Worm (Caenorhabditis elegans) whole organism, mixed stage, embryonic: Measurements from ENCODE around the gene ing-3.

ENCODE experiments used
- M03D4.4 ChIP-seq: sonication (generic microtip); optimal IDR thresholded peaks from 2 replicates; lab custom pipeline; 2017; ENCODE audit warnings: mild to moderate bottlenecking, missing genetic modification characterization, missing compliant biosample characterization
- bed-3 ChIP-seq: fragments of 200-800 bp; sonication (Bioruptor generic); optimal IDR thresholded peaks from 3 replicates; lab custom pipeline; 2018; ENCODE audit warnings: mild to moderate bottlenecking, missing genetic modification characterization, moderate library complexity, missing compliant biosample characterization
- blmp-1 ChIP-seq: fragments of 150-350 bp; optimal IDR thresholded peaks from 2 replicates; lab custom pipeline; 2014; ENCODE audit warnings: missing biosample characterization, missing genetic modification characterization
- ceh-39 ChIP-seq: fragments of 150-350 bp; optimal IDR thresholded peaks from 2 replicates; lab custom pipeline; 2014; ENCODE audit warnings: missing biosample characterization, missing genetic modification characterization
- ceh-43 ChIP-seq: fragments of 200-800 bp; sonication (Bioruptor generic); optimal IDR thresholded peaks from 2 replicates; lab custom pipeline; 2018; ENCODE audit warnings: mild to moderate bottlenecking, missing genetic modification characterization, moderate library complexity, missing compliant biosample characterization
- ceh-83 ChIP-seq: fragments of 200-800 bp; sonication (Bioruptor generic); optimal IDR thresholded peaks from 2 replicates; lab custom pipeline; 2018; ENCODE audit warnings: mild to moderate bottlenecking, missing genetic modification characterization, missing compliant biosample characterization
- cnd-1 ChIP-seq: fragments of 200-800 bp; sonication (Bioruptor generic); optimal IDR thresholded peaks from 2 replicates; lab custom pipeline; 2018; ENCODE audit warnings: mild to moderate bottlenecking, missing genetic modification characterization, missing compliant biosample characterization
- drap-1 ChIP-seq: fragments of 200-800 bp; sonication (Bioruptor generic); optimal IDR thresholded peaks from 3 replicates; lab custom pipeline; 2018; ENCODE audit warnings: mild to moderate bottlenecking, missing genetic modification characterization, missing compliant biosample characterization
- elt-3 ChIP-seq: fragments of 150-350 bp; optimal IDR thresholded peaks from 2 replicates; lab custom pipeline; 2014; ENCODE audit warnings: missing biosample characterization, missing genetic modification characterization
- flh-1 ChIP-seq: fragments of 200-800 bp; sonication (Bioruptor generic); optimal IDR thresholded peaks from 2 replicates; lab custom pipeline; 2018; ENCODE audit warnings: mild to moderate bottlenecking, missing genetic modification characterization, moderate library complexity, missing compliant biosample characterization
- lin-32 ChIP-seq: fragments of 200-800 bp; sonication (Bioruptor generic); optimal IDR thresholded peaks from 2 replicates; lab custom pipeline; 2018; ENCODE audit warnings: mild to moderate bottlenecking, missing genetic modification characterization, missing compliant biosample characterization
- lsy-2 ChIP-seq: fragments of 150-350 bp; optimal IDR thresholded peaks from 2 replicates; lab custom pipeline; 2014; ENCODE audit warnings: missing biosample characterization, missing genetic modification characterization
- mab-5 ChIP-seq: fragments of 150-350 bp; optimal IDR thresholded peaks from 2 replicates; lab custom pipeline; 2014; ENCODE audit warnings: missing biosample characterization, missing genetic modification characterization
- mep-1 ChIP-seq: fragments of 150-350 bp; optimal IDR thresholded peaks from 2 replicates; lab custom pipeline; 2017; ENCODE audit warnings: missing biosample characterization, missing genetic modification reagents, missing genetic modification characterization, inconsistent platforms
- mls-2 ChIP-seq: sonication (generic microtip); optimal IDR thresholded peaks from 2 replicates; lab custom pipeline; 2016; ENCODE audit warnings: mild to moderate bottlenecking, missing genetic modification characterization, moderate library complexity, missing compliant biosample characterization
- nhr-12 ChIP-seq: fragments of 150-350 bp; optimal IDR thresholded peaks from 2 replicates; lab custom pipeline; 2014; ENCODE audit warnings: missing biosample characterization, missing genetic modification characterization
- nhr-237 ChIP-seq: fragments of 150-350 bp; optimal IDR thresholded peaks from 2 replicates; lab custom pipeline; 2014; ENCODE audit warnings: missing biosample characterization, missing genetic modification characterization
- nhr-28 ChIP-seq: fragments of 150-350 bp; optimal IDR thresholded peaks from 2 replicates; lab custom pipeline; 2014; ENCODE audit warnings: missing biosample characterization, missing genetic modification characterization
- nhr-76 ChIP-seq: sonication (generic microtip); optimal IDR thresholded peaks from 2 replicates; lab custom pipeline; 2017; ENCODE audit warnings: missing biosample characterization, missing genetic modification characterization
- pha-4 ChIP-seq: fragments of 150-350 bp; optimal IDR thresholded peaks from 2 replicates; lab custom pipeline; 2018; ENCODE audit warnings: missing biosample characterization, missing genetic modification reagents, missing genetic modification characterization
- sem-2 ChIP-seq: fragments of 200-800 bp; sonication (Bioruptor generic); optimal IDR thresholded peaks from 2 replicates; lab custom pipeline; 2018; ENCODE audit warnings: mild to moderate bottlenecking, missing genetic modification characterization, missing compliant biosample characterization
- snpc-4 ChIP-seq: fragments of 150-350 bp; optimal IDR thresholded peaks from 2 replicates; lab custom pipeline; 2014; ENCODE audit warnings: missing biosample characterization, missing genetic modification characterization
- sptf-1 ChIP-seq: sonication (generic microtip); optimal IDR thresholded peaks from 2 replicates; lab custom pipeline; 2017; ENCODE audit warnings: mild to moderate bottlenecking, missing genetic modification characterization, moderate library complexity, missing compliant biosample characterization
- tbx-8 ChIP-seq: fragments of 200-800 bp; sonication (Bioruptor generic); optimal IDR thresholded peaks from 2 replicates; lab custom pipeline; 2018; ENCODE audit warnings: mild to moderate bottlenecking, missing genetic modification characterization, moderate library complexity, missing compliant biosample characterization
- unc-39 ChIP-seq: fragments of 150-350 bp; optimal IDR thresholded peaks from 2 replicates; lab custom pipeline; 2014; ENCODE audit warnings: missing biosample characterization, missing genetic modification characterization
- zip-8 ChIP-seq: fragments of 150-350 bp; optimal IDR thresholded peaks from 2 replicates; lab custom pipeline; 2014; ENCODE audit warnings: missing biosample characterization, missing genetic modification characterization
- ztf-11 ChIP-seq: fragments of 150-350 bp; optimal IDR thresholded peaks from 2 replicates; lab custom pipeline; 2014; ENCODE audit warnings: missing biosample characterization, missing genetic modification characterization

The ing-3 gene

ce11 chrII:13916040-13916439, 40.2 kb downstream of the ing-3 start, which contains the start of gene mltn-3:
Gene mltn-3, plus strand, starts transcription at chrII:13916340.
- no peak for TF ChIP-seq unc-39
- no peak for TF ChIP-seq sptf-1 (tag; lab: Kevin White, UChicago)
- TF ChIP-seq lin-32 (GFP tag; lab: Kevin White, UChicago), result no peak
- no peak for TF ChIP-seq elt-3
- TF ChIP-seq sem-2 (GFP tag; lab: Kevin White, UChicago), result no peak
- TF ChIP-seq drap-1 (GFP tag; lab: Kevin White, UChicago), result no peak
- no peak for TF ChIP-seq ztf-11 (tag; lab: Kevin White, UChicago)
- TF ChIP-seq zip-8 (tag; lab: Kevin White, UChicago), result no peak
- no peak for TF ChIP-seq tbx-8 (GFP tag; lab: Kevin White, UChicago)
- TF ChIP-seq lsy-2 (tag; lab: Kevin White, UChicago), result no peak
- TF ChIP-seq mep-1 (tag; lab: Kevin White, UChicago), result no peak

- no peak for TF ChIP-seq snpc-4
- TF ChIP-seq elt-3, result no peak
- TF ChIP-seq mls-2 (tag; lab: Kevin White, UChicago), result no peak
- TF ChIP-seq unc-39, result no peak
- TF ChIP-seq cnd-1 (tag; lab: Kevin White, UChicago), result no peak
Measured at ce11 chrII:13919100-13919499, 43.3 kb downstream of the ing-3 start.

- TF ChIP-seq unc-39 (no peak), M03D4.4 (no peak), mls-2 (tag; lab: Kevin White, UChicago) (no peak), ceh-83 (GFP tag; lab: Kevin White, UChicago) (no peak), flh-1 (GFP tag; lab: Kevin White, UChicago) (no peak), nhr-237 (tag; lab: Kevin White, UChicago) (no peak), nhr-12 (tag; lab: Kevin White, UChicago) (no peak), tbx-8 (GFP tag; lab: Kevin White, UChicago) (no peak), mab-5 (tag; lab: Kevin White, UChicago) (no peak), bed-3 (no peak)
Measured at ce11 chrII:13924909-13925308, 49.1 kb downstream of the ing-3 start, which contains the start of gene mltn-5. Gene mltn-5, plus strand, starts transcription at chrII:13925209.

- TF ChIP-seq nhr-28 (tag; lab: Kevin White, UChicago) (no peak), ceh-43 (GFP tag; lab: Kevin White, UChicago) (no peak), cnd-1 (tag; lab: Kevin White, UChicago) (no peak), drap-1 (GFP tag; lab: Kevin White, UChicago) (no peak), blmp-1 (tag; lab: Kevin White, UChicago) (no peak), ztf-11 (tag; lab: Kevin White, UChicago) (no peak), mls-2 (tag; lab: Kevin White, UChicago) (no peak), pha-4 (tag; lab: Kevin White, UChicago) (no peak), nhr-76 (no peak), snpc-4 (no peak), zip-8 (tag; lab: Kevin White, UChicago) (no peak), ceh-83 (GFP tag; lab: Kevin White, UChicago) (no peak), sptf-1 (tag; lab: Kevin White, UChicago) (no peak), mep-1 (tag; lab: Kevin White, UChicago) (no peak), ceh-39 (no peak), lsy-2 (tag; lab: Kevin White, UChicago) (no peak), bed-3 (no peak)
Measured at ce11 chrII:13931944-13932343, 56.1 kb downstream of the ing-3 start, which contains the start of gene hot-3. Gene hot-3, minus strand, starts transcription at chrII:13932044.
